Worm (Caenorhabditis elegans) whole organism, young adult: ENCODE results near the gene F23D12.4.

ENCODE experiments used
- F10E7.11 ChIP-seq: sonication (generic microtip); optimal IDR thresholded peaks from 2 replicates; lab custom pipeline; 2017; ENCODE audit warnings: mild to moderate bottlenecking, missing genetic modification characterization, moderate library complexity, missing compliant biosample characterization
- F49E8.2 ChIP-seq: sonication (generic microtip); optimal IDR thresholded peaks from 3 replicates; lab custom pipeline; 2017; ENCODE audit warnings: missing genetic modification characterization, mild to moderate bottlenecking, missing compliant biosample characterization, antibody characterized with exemption, moderate library complexity; ENCODE audit not compliant: insufficient read depth
- F52B5.7 ChIP-seq: sonication (generic microtip); optimal IDR thresholded peaks from 2 replicates; lab custom pipeline; 2016; ENCODE audit warnings: mild to moderate bottlenecking, missing genetic modification characterization, missing compliant biosample characterization
- F55B11.4 ChIP-seq: sonication (generic microtip); optimal IDR thresholded peaks from 2 replicates; lab custom pipeline; 2016; ENCODE audit warnings: missing compliant biosample characterization, missing genetic modification characterization, borderline replicate concordance; ENCODE audit not compliant: insufficient read depth
- Y79H2A.3 ChIP-seq: fragments of 200-800 bp; sonication (Bioruptor generic); conservative IDR thresholded peaks from 2 replicates; pipeline ENCODE4 v1.3.6; 2022; ENCODE audit warnings: missing genetic modification reagents, missing genetic modification characterization, missing compliant biosample characterization
- cebp-1 ChIP-seq, 2 experiments: fragments of 200-800 bp in 1 of 2; sonication (Bioruptor generic) in 1 of 2; sonication (generic microtip) in 1 of 2; IDR thresholded peaks in 1 of 2; optimal IDR thresholded peaks in 1 of 2; 2 replicates each; pipeline versions ENCODE4 v1.3.6 to Lab custom; 2017 to 2022; ENCODE audit warnings: missing compliant biosample characterization in 2 of 2, missing genetic modification characterization in 2 of 2, mild to moderate bottlenecking in 1 of 2, missing genetic modification reagents in 1 of 2, moderate library complexity in 1 of 2
- cebp-2 ChIP-seq: fragments of 200-800 bp; sonication (Bioruptor generic); IDR thresholded peaks from 2 replicates; pipeline ENCODE4 v1.3.6; 2022; ENCODE audit warnings: missing genetic modification characterization, missing compliant biosample characterization
- ceh-100 ChIP-seq: fragments of 200-800 bp; sonication (Bioruptor generic); IDR thresholded peaks from 2 replicates; pipeline ENCODE4 v1.3.6; 2022; ENCODE audit warnings: missing genetic modification reagents, missing genetic modification characterization, missing compliant biosample characterization
- ceh-40 ChIP-seq: fragments of 200-800 bp; sonication (Bioruptor generic); IDR thresholded peaks from 2 replicates; pipeline ENCODE4 v1.3.6; 2022; ENCODE audit warnings: missing genetic modification characterization, missing compliant biosample characterization
- ceh-58 ChIP-seq: fragments of 200-800 bp; sonication (Bioruptor generic); IDR thresholded peaks from 2 replicates; pipeline ENCODE4 v1.3.6; 2022; ENCODE audit warnings: missing genetic modification characterization, missing compliant biosample characterization
- ceh-79 ChIP-seq: sonication (generic microtip); optimal IDR thresholded peaks from 2 replicates; lab custom pipeline; 2017; ENCODE audit warnings: mild to moderate bottlenecking, missing genetic modification characterization, missing compliant biosample characterization
- die-1 ChIP-seq: sonication (generic microtip); optimal IDR thresholded peaks from 2 replicates; lab custom pipeline; 2016; ENCODE audit warnings: missing genotype, mild to moderate bottlenecking, missing genetic modification characterization, missing compliant biosample characterization
- egl-44 ChIP-seq: fragments of 200-800 bp; sonication (Bioruptor generic); IDR thresholded peaks from 2 replicates; pipeline ENCODE4 v1.3.6; 2022; ENCODE audit warnings: missing genetic modification reagents, missing genetic modification characterization, missing compliant biosample characterization
- fkh-3 ChIP-seq: sonication (generic microtip); optimal IDR thresholded peaks from 2 replicates; lab custom pipeline; 2016; ENCODE audit warnings: mild to moderate bottlenecking, missing genetic modification characterization, missing compliant biosample characterization
- him-1 ChIP-seq: sonication (generic microtip); optimal IDR thresholded peaks from 2 replicates; lab custom pipeline; 2016; ENCODE audit warnings: missing genotype, missing genetic modification reagents, missing genetic modification characterization, missing compliant biosample characterization
- hrde-1 ChIP-seq: sonication (generic microtip); optimal IDR thresholded peaks from 2 replicates; lab custom pipeline; 2016; ENCODE audit warnings: missing genetic modification characterization, mild to moderate bottlenecking, missing compliant biosample characterization, moderate library complexity, missing genotype, missing genetic modification reagents, borderline replicate concordance
- let-526 ChIP-seq: fragments of 200-800 bp; sonication (Bioruptor generic); IDR thresholded peaks from 2 replicates; pipeline ENCODE4 v1.3.6; 2022; ENCODE audit warnings: missing genetic modification reagents, missing genetic modification characterization, missing compliant biosample characterization
- lsl-1 ChIP-seq: fragments of 200-800 bp; sonication (Bioruptor generic); optimal IDR thresholded peaks from 2 replicates; lab custom pipeline; 2018; ENCODE audit warnings: mild to moderate bottlenecking, missing genetic modification characterization, moderate library complexity, missing compliant biosample characterization
- madf-8 ChIP-seq: fragments of 200-800 bp; sonication (Bioruptor generic); conservative IDR thresholded peaks from 2 replicates; pipeline ENCODE4 v1.3.6; 2022; ENCODE audit warnings: missing genetic modification reagents, missing genetic modification characterization, missing compliant biosample characterization
- mel-28 ChIP-seq: sonication (generic microtip); optimal IDR thresholded peaks from 2 replicates; lab custom pipeline; 2016; ENCODE audit warnings: borderline replicate concordance, mild to moderate bottlenecking, missing genetic modification characterization, missing compliant biosample characterization
- nfya-2 ChIP-seq: fragments of 200-800 bp; sonication (Bioruptor generic); IDR thresholded peaks from 2 replicates; pipeline ENCODE4 v1.3.6; 2022; ENCODE audit warnings: missing genetic modification reagents, missing genetic modification characterization, missing compliant biosample characterization
- nhr-80 ChIP-seq: sonication (generic microtip); optimal IDR thresholded peaks from 2 replicates; lab custom pipeline; 2016; ENCODE audit warnings: missing genetic modification characterization, missing compliant biosample characterization
- nhr-90 ChIP-seq: sonication (generic microtip); optimal IDR thresholded peaks from 2 replicates; lab custom pipeline; 2016; ENCODE audit warnings: missing genotype, mild to moderate bottlenecking, missing genetic modification characterization, missing compliant biosample characterization
- pbrm-1 ChIP-seq: fragments of 200-800 bp; sonication (Bioruptor generic); IDR thresholded peaks from 2 replicates; pipeline ENCODE4 v1.3.6; 2022; ENCODE audit warnings: missing genetic modification reagents, missing genetic modification characterization, missing compliant biosample characterization
- pha-4 ChIP-seq: fragments of 150-350 bp; sonication (generic microtip); optimal IDR thresholded peaks from 2 replicates; lab custom pipeline; 2014; ENCODE audit warnings: missing biosample characterization, missing genetic modification reagents, missing genetic modification characterization
- rpc-1 ChIP-seq, 2 experiments: fragments of 150-350 bp in 1 of 2; sonication (generic microtip) in 1 of 2; optimal IDR thresholded peaks; 2 replicates each; lab custom pipeline; 2014 to 2018; ENCODE audit warnings: missing biosample characterization in 1 of 2, missing genetic modification characterization in 1 of 2, missing genetic modification reagents in 1 of 2, missing genotype in 1 of 2
- sdz-38 ChIP-seq: sonication (generic microtip); optimal IDR thresholded peaks from 2 replicates; lab custom pipeline; 2016; ENCODE audit warnings: missing genotype, missing genetic modification characterization, missing compliant biosample characterization
- snpc-1.1 ChIP-seq: sonication (generic microtip); optimal IDR thresholded peaks from 2 replicates; lab custom pipeline; 2017; ENCODE audit warnings: missing genetic modification characterization, mild to moderate bottlenecking, missing compliant biosample characterization, antibody characterized with exemption, moderate library complexity, missing genotype, missing genetic modification reagents; ENCODE audit not compliant: insufficient read depth
- sptf-2 ChIP-seq: fragments of 200-800 bp; sonication (Bioruptor generic); optimal IDR thresholded peaks from 2 replicates; lab custom pipeline; 2018; ENCODE audit warnings: mild to moderate bottlenecking, missing genetic modification characterization, missing compliant biosample characterization
- tbp1 ChIP-seq: fragments of 200-800 bp; sonication (Bioruptor generic); optimal IDR thresholded peaks from 2 replicates; lab custom pipeline; 2018; ENCODE audit warnings: mild to moderate bottlenecking, missing genetic modification characterization, missing compliant biosample characterization
- tbx-9 ChIP-seq: sonication (generic microtip); optimal IDR thresholded peaks from 2 replicates; lab custom pipeline; 2016; ENCODE audit warnings: borderline replicate concordance, missing genetic modification characterization, inconsistent platforms, missing compliant biosample characterization
- unc-62 ChIP-seq: fragments of 150-350 bp; optimal IDR thresholded peaks from 2 replicates; lab custom pipeline; 2014; ENCODE audit warnings: missing biosample characterization, missing genetic modification reagents, missing genetic modification characterization
- zfh-2 ChIP-seq: fragments of 200-800 bp; sonication (Bioruptor generic); conservative IDR thresholded peaks from 2 replicates; pipeline ENCODE4 v1.3.6; 2022; ENCODE audit warnings: missing genetic modification reagents, missing genetic modification characterization, missing compliant biosample characterization
- ztf-18 ChIP-seq: sonication (generic microtip); optimal IDR thresholded peaks from 2 replicates; lab custom pipeline; 2016; ENCODE audit warnings: missing genotype, mild to moderate bottlenecking, missing genetic modification characterization, missing compliant biosample characterization
- ztf-28 ChIP-seq: fragments of 200-800 bp; sonication (Bioruptor generic); IDR thresholded peaks from 2 replicates; pipeline ENCODE4 v1.3.6; 2022; ENCODE audit warnings: missing genetic modification reagents, missing genetic modification characterization, missing compliant biosample characterization
- ztf-6 ChIP-seq: fragments of 200-800 bp; sonication (Bioruptor generic); IDR thresholded peaks from 2 replicates; pipeline ENCODE4 v1.3.6; 2022; ENCODE audit warnings: missing genetic modification reagents, missing genetic modification characterization, missing compliant biosample characterization

The F23D12.4 gene

DNA sequence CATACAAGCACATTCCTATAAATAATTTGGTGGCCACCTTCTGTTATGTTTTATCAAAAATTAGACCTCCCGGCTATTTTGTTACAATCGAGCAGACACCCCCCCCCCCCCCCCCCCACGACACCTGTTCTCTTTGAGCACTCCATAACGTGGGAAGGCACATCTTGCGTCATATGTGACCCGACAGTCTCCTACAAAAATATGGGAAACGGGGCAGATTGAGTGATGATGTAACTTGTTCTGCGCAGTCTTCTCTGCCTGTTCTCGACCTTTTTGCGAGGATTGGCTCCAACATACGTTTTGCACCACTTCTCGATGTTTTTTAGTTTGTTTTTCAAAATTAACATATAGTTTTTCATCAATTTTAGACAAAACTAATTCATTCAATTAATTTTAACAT, 2.7 kb downstream of the F23D12.4 start:
- TF ChIP-seq ceh-58 (no peak), zfh-2 (GFP tag; lab: Robert Waterston, UW) (no peak), unc-62 (no peak), cebp-2 (GFP tag; lab: Robert Waterston, UW) (no peak)

DNA sequence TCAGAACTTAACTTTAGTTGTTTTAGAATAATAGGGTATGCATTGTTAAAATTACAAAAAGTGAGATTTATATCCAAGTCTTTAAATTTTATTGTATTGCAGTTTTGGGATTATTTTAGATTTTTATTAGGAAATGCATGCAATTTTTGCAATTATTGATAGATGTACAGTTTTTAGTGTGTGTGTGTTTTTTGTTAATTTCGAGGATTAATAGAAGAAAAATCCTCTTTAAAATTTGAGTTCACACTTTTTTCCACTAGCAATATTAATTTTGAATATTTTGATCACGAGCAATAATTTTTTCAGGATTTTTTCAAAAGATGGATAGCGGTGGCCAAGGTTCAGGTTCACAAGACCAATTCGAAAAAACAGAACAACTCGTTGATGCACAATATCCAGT, 3.1 kb downstream of the F23D12.4 start, which contains the start of gene jmjd-3.2:
TSS of gene jmjd-3.2 (plus strand) at position 301 of the 400 bp plus-strand sequence.
- TF ChIP-seq nhr-90: no peak
- no peak for TF ChIP-seq ztf-6 (GFP tag; lab: Robert Waterston, UW)
- TF ChIP-seq F10E7.11: no peak
- TF ChIP-seq tbx-9 (tag; lab: Kevin White, UChicago): no peak
- no peak for TF ChIP-seq nfya-2
- TF ChIP-seq die-1 (tag; lab: Kevin White, UChicago): no peak
- no peak for TF ChIP-seq egl-44
- TF ChIP-seq pha-4 (tag; lab: Kevin White, UChicago): no peak
- no peak for TF ChIP-seq cebp-1 (GFP tag; IDR thresholded peaks at IDR 0.05; lab: Robert Waterston, UW)
- TF ChIP-seq cebp-1 (tag; optimal IDR thresholded peaks at IDR 0.05; lab: Kevin White, UChicago): no peak
- TF ChIP-seq let-526 (GFP tag; lab: Robert Waterston, UW): no peak
- TF ChIP-seq F52B5.7 (tag; lab: Kevin White, UChicago): no peak
- no peak for TF ChIP-seq fkh-3 (tag; lab: Kevin White, UChicago)
- TF ChIP-seq ceh-79: no peak
- TF ChIP-seq nhr-80 (tag; lab: Kevin White, UChicago): no peak
- TF ChIP-seq pbrm-1 (GFP tag; lab: Robert Waterston, UW): no peak
- TF ChIP-seq sdz-38: no peak
- no peak for TF ChIP-seq ztf-28 (GFP tag; lab: Robert Waterston, UW)

DNA sequence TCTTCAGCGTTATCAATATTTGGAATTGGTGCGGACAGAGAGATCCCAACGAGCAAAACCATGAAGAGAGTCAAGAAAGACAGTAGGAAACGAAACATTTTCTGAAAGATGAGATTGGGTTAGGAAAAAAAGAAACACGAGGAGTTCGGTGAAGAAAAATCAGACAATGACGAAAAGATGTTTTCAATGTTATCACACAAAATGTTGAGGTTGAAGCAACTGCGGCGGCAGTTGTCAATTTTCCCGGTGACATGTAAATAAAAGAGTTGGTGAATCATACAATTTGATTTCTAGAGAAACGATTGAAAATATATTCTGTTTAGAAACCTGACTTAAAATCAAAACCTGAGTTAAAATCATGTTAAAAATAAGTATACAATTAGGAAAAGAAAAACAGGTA, 8.9 kb downstream of the F23D12.4 start, which contains the start of gene F23D12.7:
TSS of gene F23D12.7 (minus strand) at position 101 of the 400 bp plus-strand sequence.
- TF ChIP-seq ztf-18 (no peak), tbp1 (GFP tag; lab: Kevin White, UChicago) (no peak)
- TF ChIP-seq, all 124 proteins: peak for 0

DNA sequence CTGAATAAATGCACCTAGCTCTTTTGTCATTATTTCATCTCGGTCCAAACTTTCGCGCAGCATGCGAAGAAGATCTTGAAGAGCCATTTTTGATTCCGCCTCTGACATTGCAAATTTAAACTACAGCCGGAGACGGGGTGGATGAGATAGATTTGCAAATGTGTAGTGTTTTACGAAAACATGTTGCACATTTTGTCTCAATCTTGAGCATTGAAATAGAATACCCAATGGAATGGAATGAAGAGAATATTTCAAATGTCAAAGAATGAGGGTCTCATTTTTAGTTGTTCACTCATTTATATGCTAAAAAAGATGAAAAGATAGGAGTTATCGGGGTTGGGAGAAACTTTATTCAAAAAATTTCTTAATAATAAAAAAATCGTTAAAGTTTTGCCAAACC, 10.6 kb downstream of the F23D12.4 start, which contains the start of gene Y66C5A.1:
TSS of gene Y66C5A.1 (minus strand) at position 101 of the 400 bp plus-strand sequence.
- TF ChIP-seq let-526 (GFP tag; lab: Robert Waterston, UW): no peak
- no peak for TF ChIP-seq snpc-1.1 (tag; lab: Kevin White, UChicago)
- TF ChIP-seq F55B11.4 (tag; lab: Kevin White, UChicago): no peak
- no peak for TF ChIP-seq hrde-1 (tag; lab: Kevin White, UChicago)
- no peak for TF ChIP-seq sptf-2 (GFP tag; lab: Kevin White, UChicago)
- TF ChIP-seq F49E8.2 (tag; lab: Kevin White, UChicago): no peak
- no peak for TF ChIP-seq nhr-90

DNA sequence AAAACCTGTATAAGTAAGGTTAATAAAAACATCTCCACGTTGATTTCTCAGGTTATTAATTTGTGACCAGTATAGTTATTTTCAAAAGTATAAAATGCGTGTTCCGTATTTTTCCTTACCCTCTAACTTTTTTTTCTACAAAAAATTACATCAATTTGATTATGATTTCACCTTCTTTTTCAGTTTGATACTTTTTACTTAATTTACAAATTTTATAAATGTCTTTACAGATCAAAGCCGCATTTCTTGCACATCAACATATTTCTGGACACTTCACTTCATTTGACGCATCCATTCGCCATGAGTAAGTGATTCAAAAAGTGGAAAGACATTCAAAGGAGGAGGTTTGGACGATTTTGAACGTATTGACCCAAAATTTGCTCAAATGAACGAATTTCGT, 15.6 kb downstream of the F23D12.4 start, which contains the start of gene Y66C5A.2:
TSS of gene Y66C5A.2 (plus strand) at position 301 of the 400 bp plus-strand sequence.
- TF ChIP-seq ceh-40 (GFP tag; lab: Robert Waterston, UW): no peak
- TF ChIP-seq madf-8: no peak
- no peak for TF ChIP-seq Y79H2A.3 (GFP tag; lab: Robert Waterston, UW)
- TF ChIP-seq nhr-90: no peak
- no peak for TF ChIP-seq zfh-2 (GFP tag; lab: Robert Waterston, UW)
- TF ChIP-seq him-1 (tag; lab: Kevin White, UChicago): no peak
- TF ChIP-seq mel-28 (tag; lab: Kevin White, UChicago): no peak
- no peak for TF ChIP-seq ceh-100 (GFP tag; lab: Robert Waterston, UW)
- TF ChIP-seq tbx-9 (tag; lab: Kevin White, UChicago): no peak
- TF ChIP-seq lsl-1: no peak
- no peak for TF ChIP-seq rpc-1 (optimal IDR thresholded peaks at IDR 0.05; lab: Kevin White, UChicago)
- TF ChIP-seq rpc-1 (tag; optimal IDR thresholded peaks at IDR 0.05; lab: Kevin White, UChicago): no peak
